Fruit fly (Drosophila melanogaster): ENCODE measurements around the gene CG42834.

DNA sequence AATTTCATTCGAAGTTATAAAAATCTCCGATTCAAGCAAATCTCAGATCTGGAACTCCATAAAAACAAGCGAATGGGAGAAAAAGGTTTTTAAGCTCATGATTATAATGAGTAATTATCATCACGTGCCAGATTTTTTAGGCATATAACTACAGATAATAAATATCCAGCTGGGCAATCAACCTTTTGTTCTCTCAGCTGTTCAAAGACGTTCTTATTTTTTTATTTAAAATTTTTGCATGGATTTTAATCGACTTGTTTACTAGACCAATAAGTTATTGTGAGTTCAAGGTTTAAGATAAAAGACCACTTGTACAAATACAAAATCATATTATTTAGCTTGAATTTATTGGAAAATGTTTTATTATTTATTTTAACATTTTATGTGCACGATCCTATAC lies 14.4 kb upstream of the CG42834 start:
- TF ChIP-seq psq (optimal IDR thresholded peaks at IDR 0.05) (no peak), Dll (optimal IDR thresholded peaks at IDR 0.05) (no peak), usp (GFP tag; optimal IDR thresholded peaks at IDR 0.05) (no peak), pan (optimal IDR thresholded peaks at IDR 0.05) (no peak), EcR (GFP tag; optimal IDR thresholded peaks at IDR 0.05) (no peak), CG8478 (optimal IDR thresholded peaks at IDR 0.05) (no peak)

All from whole organism.